Worm (Caenorhabditis elegans): ENCODE data around the gene nhr-52.

ce11 chrV:15721888-15722287 is 44.6 kb downstream of the nhr-52 start, which contains the start of gene srh-140:
- TF ChIP-seq pax-1 (tag; optimal IDR thresholded peaks at IDR 0.05), result no peak
- no peak for TF ChIP-seq unc-42 (tag; optimal IDR thresholded peaks at IDR 0.05)
- TF ChIP-seq pqm-1 (tag; optimal IDR thresholded peaks at IDR 0.05), result no peak
- TF ChIP-seq unc-55 (GFP tag; optimal IDR thresholded peaks at IDR 0.05), result no peak
- TF ChIP-seq nfya-1 (tag; optimal IDR thresholded peaks at IDR 0.05), result no peak
- TF ChIP-seq lim-6 (tag; optimal IDR thresholded peaks at IDR 0.05), result no peak
- no peak for TF ChIP-seq unc-86 (tag; optimal IDR thresholded peaks at IDR 0.05)
- no peak for TF ChIP-seq elt-2 (tag; optimal IDR thresholded peaks at IDR 0.05)
- no peak for TF ChIP-seq hlh-8 (tag; optimal IDR thresholded peaks at IDR 0.05)
- no peak for TF ChIP-seq hlh-6 (tag; optimal IDR thresholded peaks at IDR 0.05)
- TF ChIP-seq pag-3 (tag; optimal IDR thresholded peaks at IDR 0.05; ENCODE audit: borderline replicate concordance), result no peak
- no peak for TF ChIP-seq pros-1 (tag; optimal IDR thresholded peaks at IDR 0.05)
- TF ChIP-seq odd-2 (tag; optimal IDR thresholded peaks at IDR 0.05), result no peak

Data from whole organism, late embryonic.